Worm (Caenorhabditis elegans) whole organism, L1 larva: ENCODE measurements around the gene mms-19.

ENCODE experiments used
- dpl-1 ChIP-seq, 3 experiments: fragments of 150-350 bp in 2 of 3; sonication (generic microtip) in 1 of 3; optimal IDR thresholded peaks; 2 replicates each; lab custom pipeline; 2014 to 2017; ENCODE audit warnings: missing biosample characterization in 3 of 3, missing genetic modification characterization in 3 of 3, missing genetic modification reagents in 3 of 3
- elt-3 ChIP-seq, 6 experiments: fragments of 150-350 bp in 1 of 6; sonication (generic microtip); optimal IDR thresholded peaks; 2 replicates each; lab custom pipeline; 2017 to 2018; ENCODE audit warnings: missing biosample characterization in 6 of 6, missing genetic modification characterization in 6 of 6, inconsistent platforms in 1 of 6
- lin-15B ChIP-seq: fragments of 150-350 bp; sonication (generic microtip); optimal IDR thresholded peaks from 3 replicates; lab custom pipeline; 2014; ENCODE audit warnings: missing biosample characterization, missing genetic modification characterization
- snpc-4 ChIP-seq: fragments of 150-350 bp; optimal IDR thresholded peaks from 2 replicates; lab custom pipeline; 2014; ENCODE audit warnings: missing biosample characterization, missing genetic modification characterization
- sptf-1 ChIP-seq: fragments of 150-350 bp; optimal IDR thresholded peaks from 2 replicates; lab custom pipeline; 2014; ENCODE audit warnings: missing biosample characterization, missing genetic modification characterization
- unc-130 ChIP-seq: fragments of 150-350 bp; optimal IDR thresholded peaks from 2 replicates; lab custom pipeline; 2017; ENCODE audit warnings: missing biosample characterization, missing genetic modification characterization, inconsistent platforms

ce11 chrV:5504807-5505442 lies 9.2 kb upstream of the mms-19 start, which contains the start of the genes dnj-19 and nhr-47:
- peak; percentile 77 for TF ChIP-seq lin-15B (tag; lab: Kevin White, UChicago)
- peak; percentile 80 to 86 (median 86) for TF ChIP-seq dpl-1 (GFP tag; optimal IDR thresholded peaks at IDR 0.05; lab: Kevin White, UChicago)
- TF ChIP-seq sptf-1 (tag; lab: Kevin White, UChicago), result no peak
- peak in 2 of 6 experiments; percentile 71 to 84 for TF ChIP-seq elt-3 (tag; optimal IDR thresholded peaks at IDR 0.05; lab: Kevin White, UChicago)
- peak; percentile 73 for TF ChIP-seq unc-130 (tag; lab: Kevin White, UChicago)
- peak; percentile 79 for TF ChIP-seq snpc-4 (tag; lab: Kevin White, UChicago)
